Worm (Caenorhabditis elegans): ENCODE measurements around the gene C17B7.4.

Gene C17B7.4

DNA sequence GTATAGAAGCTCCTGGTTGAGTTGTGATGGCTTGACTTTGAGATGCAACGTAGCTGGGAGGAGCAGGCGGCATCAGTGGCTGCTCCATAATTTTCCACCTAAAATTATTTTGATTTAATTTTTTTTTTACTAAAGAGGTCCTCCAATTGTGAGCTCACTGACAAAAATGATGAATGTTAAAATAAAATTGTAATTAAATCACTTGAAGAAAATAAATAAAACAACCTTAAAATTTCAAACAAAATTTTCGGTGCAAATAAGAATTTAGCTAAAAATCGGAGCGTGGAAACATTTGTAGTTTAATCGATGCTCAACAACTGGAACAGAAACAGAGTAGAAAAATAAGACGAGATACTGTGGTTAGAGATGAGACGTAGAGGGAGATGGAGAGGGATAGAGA, 18.0 kb downstream of the C17B7.4 start, which contains the start of gene scrm-3:
scrm-3 (minus strand) TSS at position 101 of the 400 bp plus-strand sequence.
- peak; percentile 37; the same call in 1 of the 2 replicates for TF ChIP-seq hmg-1.2 (GFP tag; IDR thresholded peaks at IDR 0.05)
- no peak for TF ChIP-seq ztf-22 (GFP tag; optimal IDR thresholded peaks at IDR 0.05)

DNA sequence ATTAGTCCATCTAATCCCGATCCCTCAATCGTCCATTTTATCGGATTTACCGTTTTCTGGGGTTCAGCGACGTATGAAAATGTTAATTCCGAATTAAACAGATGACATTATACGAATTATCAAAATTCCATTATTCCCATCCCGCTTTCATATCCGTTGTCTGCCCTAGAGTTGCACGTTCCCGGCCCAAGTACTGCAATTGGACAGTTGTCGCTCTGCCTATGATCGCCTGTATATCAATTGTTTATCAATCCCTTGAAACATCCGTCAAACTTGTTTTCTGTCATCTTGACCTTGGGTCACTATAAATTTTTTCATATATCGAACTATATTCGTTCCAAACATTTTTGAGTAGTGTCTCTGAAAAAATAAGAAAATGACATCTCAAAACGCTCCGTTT, 19.2 kb downstream of the C17B7.4 start, which contains the start of gene C04E12.5:
C04E12.5 (plus strand) TSS at position 301 of the 400 bp plus-strand sequence.
- no peak for TF ChIP-seq ztf-25 (GFP tag; IDR thresholded peaks at IDR 0.05)
- no peak for TF ChIP-seq him-1 (tag; optimal IDR thresholded peaks at IDR 0.05)
- TF ChIP-seq cebp-2 (GFP tag; IDR thresholded peaks at IDR 0.05) = no peak
- TF ChIP-seq T26A5.8 (tag; optimal IDR thresholded peaks at IDR 0.05) = no peak
- no peak for TF ChIP-seq bed-1 (GFP tag; IDR thresholded peaks at IDR 0.05)
- TF ChIP-seq repo-1 (tag; optimal IDR thresholded peaks at IDR 0.05) = no peak
- no peak for TF ChIP-seq lsl-1 (GFP tag; optimal IDR thresholded peaks at IDR 0.05)
- no peak for TF ChIP-seq Y95B8A.8 (GFP tag; IDR thresholded peaks at IDR 0.05)
- no peak for TF ChIP-seq madf-3 (GFP tag; IDR thresholded peaks at IDR 0.05)
- TF ChIP-seq sptf-2 (GFP tag; optimal IDR thresholded peaks at IDR 0.05) = no peak

DNA sequence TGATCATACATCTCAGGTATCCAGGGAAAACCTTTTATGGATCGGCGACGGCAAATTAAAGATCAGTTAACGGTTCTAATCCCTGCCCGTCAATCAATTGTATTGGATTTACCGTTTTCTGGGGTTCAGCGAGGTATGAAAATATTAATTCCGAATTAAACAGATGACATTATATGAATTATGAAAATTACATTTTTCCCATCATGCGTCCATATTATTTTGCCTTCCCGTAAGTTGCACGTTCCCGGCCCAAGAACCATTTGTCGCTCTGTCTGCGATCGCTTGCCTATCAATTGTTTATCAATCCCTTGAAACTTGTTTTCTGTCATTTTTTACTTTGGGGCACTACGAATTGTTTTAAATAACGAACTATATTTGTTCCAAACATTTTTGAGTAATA, 22.5 kb downstream of the C17B7.4 start:
- TF ChIP-seq ama-1 (optimal IDR thresholded peaks at IDR 0.05) (no peak), ama-1 (GFP tag; optimal IDR thresholded peaks at IDR 0.05) (no peak), chd-7 (tag; optimal IDR thresholded peaks at IDR 0.05) (no peak), ceh-27 (GFP tag; optimal IDR thresholded peaks at IDR 0.05) (no peak), tlf-1 (GFP tag; optimal IDR thresholded peaks at IDR 0.05) (no peak), Y95B8A.8 (GFP tag; IDR thresholded peaks at IDR 0.05) (no peak), nfyb-1 (GFP tag; IDR thresholded peaks at IDR 0.05) (no peak), bed-2 (GFP tag; IDR thresholded peaks at IDR 0.05) (no peak), dpl-1 (GFP tag; optimal IDR thresholded peaks at IDR 0.05) (no peak), let-607 (tag; optimal IDR thresholded peaks at IDR 0.05) (no peak), ceh-100 (GFP tag; IDR thresholded peaks at IDR 0.05) (no peak), aptf-2 (GFP tag; conservative IDR thresholded peaks at IDR 0.05) (no peak), B0336.3 (GFP tag; IDR thresholded peaks at IDR 0.05) (no peak)

DNA sequence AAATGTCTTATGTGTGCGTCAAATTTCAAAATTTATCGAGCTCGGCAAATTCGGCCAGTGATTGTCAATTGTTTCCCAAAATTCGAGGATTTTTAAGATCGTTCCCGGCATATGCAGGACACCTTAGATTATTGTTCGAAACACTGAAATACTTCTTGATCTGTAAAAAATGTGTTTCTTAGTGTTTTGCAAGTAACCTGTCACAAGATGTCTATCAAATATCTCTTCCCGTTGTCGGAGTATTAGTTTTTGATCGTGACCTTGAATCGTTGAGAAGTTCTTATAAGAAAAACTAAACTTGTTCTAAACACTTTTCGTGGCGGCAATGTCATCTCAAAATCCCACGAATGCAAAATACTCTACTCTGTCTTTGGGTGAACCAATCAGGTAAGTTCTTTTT, 23.4 kb downstream of the C17B7.4 start, which contains the start of gene C04E12.4:
C04E12.4 (plus strand) TSS at position 301 of the 400 bp plus-strand sequence.
- TF ChIP-seq hrde-1 (tag; optimal IDR thresholded peaks at IDR 0.05; ENCODE audit: borderline replicate concordance) (no peak), ZK185.1 (tag; optimal IDR thresholded peaks at IDR 0.05; ENCODE audit: poor library complexity, severe bottlenecking) (no peak), nhr-27 (tag; optimal IDR thresholded peaks at IDR 0.05) (no peak), F57C9.4 (tag; optimal IDR thresholded peaks at IDR 0.05) (no peak), rpc-1 (optimal IDR thresholded peaks at IDR 0.05) (no peak), rpc-1 (tag; optimal IDR thresholded peaks at IDR 0.05) (no peak), lag-1 (GFP tag; IDR thresholded peaks at IDR 0.05) (no peak), madf-6 (GFP tag; IDR thresholded peaks at IDR 0.05) (no peak), egrh-3 (GFP tag; IDR thresholded peaks at IDR 0.05) (no peak), B0261.1 (tag; optimal IDR thresholded peaks at IDR 0.05) (no peak), madf-8 (GFP tag; conservative IDR thresholded peaks at IDR 0.05) (no peak), F57A8.1 (GFP tag; optimal IDR thresholded peaks at IDR 0.05) (no peak), ceh-40 (GFP tag; IDR thresholded peaks at IDR 0.05) (no peak), K12H6.12 (tag; optimal IDR thresholded peaks at IDR 0.05) (no peak), nfya-2 (GFP tag; IDR thresholded peaks at IDR 0.05) (no peak)

All from whole organism, young adult.